In the genomic region with DNA sequence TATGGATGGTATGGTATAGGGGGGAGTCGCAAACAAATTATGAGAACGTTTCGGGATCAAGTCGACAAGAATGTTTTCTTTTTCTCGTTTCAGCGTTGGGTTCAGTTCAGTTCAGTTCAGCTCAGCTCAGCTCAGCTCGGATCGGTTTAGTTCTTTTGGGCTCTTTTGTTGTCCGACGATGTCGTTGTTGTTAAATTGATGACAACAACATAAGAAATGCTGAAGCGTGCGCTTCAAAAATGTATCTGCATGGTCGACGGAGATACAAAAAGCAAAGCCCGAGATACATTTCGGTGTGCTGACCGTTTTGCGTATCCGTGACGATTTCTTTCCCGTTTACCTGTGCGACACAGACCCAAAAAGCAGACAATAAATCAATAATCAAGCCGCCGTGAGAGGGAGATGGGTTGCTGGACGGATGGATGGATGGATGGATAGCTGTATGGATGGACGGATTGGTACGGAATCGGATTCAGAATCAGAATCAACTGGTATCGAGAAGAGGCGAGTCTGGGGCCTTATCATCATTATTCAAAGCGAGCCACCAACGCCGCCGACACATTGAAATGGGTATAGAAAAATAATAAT, we compare ENCODE assay signal across 2 fruit fly cellular contexts.
TF ChIP-seq lines count a peak whose summit lies in the region.

A gene (plus strand): TSS at position 310 of the 588 bp plus-strand sequence.

- TF ChIP-seq CTCF in whole organism, embryonic (GFP tag; optimal IDR thresholded peaks at IDR 0.05; lab: Kevin White, UChicago): no peak

TF ChIP-seq in whole organism, embryonic, 481 proteins besides CTCF, POLR2A, EP300 and RAD21 (continues in another document):
- TF ChIP-seq CG31224 (GFP tag; IDR thresholded peaks at IDR 0.05; lab: Robert Waterston, UW) (no peak), CG33213 (GFP tag; optimal IDR thresholded peaks at IDR 0.05; lab: Kevin White, UChicago) (no peak), CG6813 (GFP tag; optimal IDR thresholded peaks at IDR 0.05; lab: Kevin White, UChicago) (no peak), CG32532 (GFP tag; IDR thresholded peaks at IDR 0.05; lab: Robert Waterston, UW) (0 out of 2 replicates have a peak, but pooled peaks have one; percentile 20), abd-A (tag; optimal IDR thresholded peaks at IDR 0.05; lab: Kevin White, UChicago) (peak; percentile 45), zfh1 (GFP tag; IDR thresholded peaks at IDR 0.05; lab: Robert Waterston, UW) (no peak), CG43689 (GFP tag; IDR thresholded peaks at IDR 0.05; lab: Robert Waterston, UW) (no peak), Doc3 (GFP tag; IDR thresholded peaks at IDR 0.05; lab: Robert Waterston, UW; ENCODE audit: partially characterized antibody) (no peak), CG12299 (tag; optimal IDR thresholded peaks at IDR 0.05; lab: Kevin White, UChicago) (no peak), chinmo (GFP tag; IDR thresholded peaks at IDR 0.05; lab: Robert Waterston, UW; ENCODE audit: partially characterized antibody) (peak; percentile 75; the same call in 2 of the 4 replicates), pros (GFP tag; optimal IDR thresholded peaks at IDR 0.05; lab: Kevin White, UChicago) (peak; percentile 11), kni (GFP tag; optimal IDR thresholded peaks at IDR 0.05; lab: Kevin White, UChicago) (peak; percentile 83), HLH54F (GFP tag; optimal IDR thresholded peaks at IDR 0.05; lab: Kevin White, UChicago) (no peak), tll (GFP tag; optimal IDR thresholded peaks at IDR 0.05; lab: Kevin White, UChicago) (peak in 1 of 2 experiments; percentile 23), sens (GFP tag; lab: Kevin White, UChicago) (peak; percentile 39), lov (optimal IDR thresholded peaks at IDR 0.05; lab: Kevin White, UChicago) (no peak), lov (GFP tag; IDR thresholded peaks at IDR 0.05; lab: Robert Waterston, UW) (no peak), Vsx1 (GFP tag; optimal IDR thresholded peaks at IDR 0.05; lab: Kevin White, UChicago) (no peak), zen2 (GFP tag; IDR thresholded peaks at IDR 0.05; lab: Robert Waterston, UW; ENCODE audit: partially characterized antibody) (no peak), sens-2 (GFP tag; IDR thresholded peaks at IDR 0.05; lab: Robert Waterston, UW) (no peak), bigmax (GFP tag; optimal IDR thresholded peaks at IDR 0.05; lab: Kevin White, UChicago) (no peak), sug (tag; optimal IDR thresholded peaks at IDR 0.05; lab: Kevin White, UChicago) (peak; percentile 2), onecut (GFP tag; IDR thresholded peaks at IDR 0.05; lab: Robert Waterston, UW) (peak; percentile 65), sd (tag; optimal IDR thresholded peaks at IDR 0.05; lab: Kevin White, UChicago) (peak; percentile 18), cwo (GFP tag; optimal IDR thresholded peaks at IDR 0.05; lab: Kevin White, UChicago) (no peak), Taf1 (GFP tag; IDR thresholded peaks at IDR 0.05; lab: Robert Waterston, UW) (no peak), CG3847 (GFP tag; IDR thresholded peaks at IDR 0.05; lab: Robert Waterston, UW) (0 out of 2 replicates have a peak, but pooled peaks have one; percentile 11), Optix (GFP tag; IDR thresholded peaks at IDR 0.05; lab: Robert Waterston, UW) (no peak), Dp (GFP tag; optimal IDR thresholded peaks at IDR 0.05; lab: Kevin White, UChicago) (no peak), BtbVII (GFP tag; optimal IDR thresholded peaks at IDR 0.05; lab: Kevin White, UChicago) (no peak), CG1832 (GFP tag; optimal IDR thresholded peaks at IDR 0.05; lab: Kevin White, UChicago) (no peak), prd (optimal IDR thresholded peaks at IDR 0.05; lab: Kevin White, UChicago) (no peak), prd (GFP tag; IDR thresholded peaks at IDR 0.05; lab: Robert Waterston, UW) (no peak), CG8281 (tag; optimal IDR thresholded peaks at IDR 0.05; lab: Kevin White, UChicago) (peak; percentile 99), CG7556 (GFP tag; optimal IDR thresholded peaks at IDR 0.05; lab: Kevin White, UChicago) (no peak), nerfin-1 (tag; optimal IDR thresholded peaks at IDR 0.05; lab: Kevin White, UChicago) (no peak), fru (optimal IDR thresholded peaks at IDR 0.05; lab: Kevin White, UChicago) (peak; percentile 43), klu (GFP tag; IDR thresholded peaks at IDR 0.05; lab: Robert Waterston, UW) (0 out of 2 replicates have a peak, but pooled peaks have one; percentile 14), CG12769 (tag; optimal IDR thresholded peaks at IDR 0.05; lab: Kevin White, UChicago) (peak; percentile 57), Hr78 (GFP tag; optimal IDR thresholded peaks at IDR 0.05; lab: Kevin White, UChicago) (no peak), CG4360 (GFP tag; IDR thresholded peaks at IDR 0.05; lab: Robert Waterston, UW) (peak; percentile 79), CG13894 (tag; optimal IDR thresholded peaks at IDR 0.05; lab: Kevin White, UChicago) (peak; percentile 66)

TF ChIP-seq in whole organism, prepupa, 60 proteins besides CTCF, POLR2A, EP300 and RAD21:
- no peak for TF ChIP-seq dsx (GFP tag; optimal IDR thresholded peaks at IDR 0.05; lab: Kevin White, UChicago; ENCODE audit: poor library complexity, severe bottlenecking)
- peak; percentile 35 for TF ChIP-seq CG6854 (GFP tag; optimal IDR thresholded peaks at IDR 0.05; lab: Kevin White, UChicago)
- no peak for TF ChIP-seq esn (GFP tag; optimal IDR thresholded peaks at IDR 0.05; lab: Kevin White, UChicago)
- no peak for TF ChIP-seq CG11902 (GFP tag; optimal IDR thresholded peaks at IDR 0.05; lab: Kevin White, UChicago)
